Worm (Caenorhabditis elegans): ENCODE results near the gene romo-1.

romo-1 gene

ce11 chrII:13199674-13200215 lies 38.0 kb downstream of the romo-1 start, which contains the start of gene btf-1 (continued):
- no peak for TF ChIP-seq ets-4 (GFP tag; optimal IDR thresholded peaks at IDR 0.05)
- TF ChIP-seq ama-1 (optimal IDR thresholded peaks at IDR 0.05) = peak; percentile 58
- TF ChIP-seq ama-1 (GFP tag; optimal IDR thresholded peaks at IDR 0.05) = peak in 1 of 2 experiments; percentile 63
- no peak for TF ChIP-seq F37B4.10 (GFP tag; IDR thresholded peaks at IDR 0.05)
- TF ChIP-seq F22D6.2 (tag; optimal IDR thresholded peaks at IDR 0.05) = no peak
- TF ChIP-seq zfh-2 (GFP tag; conservative IDR thresholded peaks at IDR 0.05) = no peak
- TF ChIP-seq tlf-1 (GFP tag; optimal IDR thresholded peaks at IDR 0.05) = peak; percentile 50
- TF ChIP-seq B0261.1 (tag; optimal IDR thresholded peaks at IDR 0.05) = no peak
- peak; percentile 82 for TF ChIP-seq dox-1 (GFP tag; IDR thresholded peaks at IDR 0.05)
- 0 out of 2 replicates have a peak, but pooled peaks have one; percentile 36 for TF ChIP-seq rcor-1 (GFP tag; IDR thresholded peaks at IDR 0.05)
- TF ChIP-seq madf-6 (GFP tag; IDR thresholded peaks at IDR 0.05) = no peak; the same call in 1 of the 2 replicates
- no peak for TF ChIP-seq sptf-2 (GFP tag; optimal IDR thresholded peaks at IDR 0.05)
- no peak for TF ChIP-seq ztf-22 (GFP tag; optimal IDR thresholded peaks at IDR 0.05)
- no peak for TF ChIP-seq bed-1 (GFP tag; IDR thresholded peaks at IDR 0.05)
- no peak for TF ChIP-seq dpff-1 (tag; optimal IDR thresholded peaks at IDR 0.05)
- no peak for TF ChIP-seq cebp-1 (GFP tag; IDR thresholded peaks at IDR 0.05)
- TF ChIP-seq cebp-1 (tag; optimal IDR thresholded peaks at IDR 0.05) = peak; percentile 73
- TF ChIP-seq xnd-1 (tag; optimal IDR thresholded peaks at IDR 0.05) = no peak
- no peak for TF ChIP-seq B0019.2 (GFP tag; conservative IDR thresholded peaks at IDR 0.05)
- no peak for TF ChIP-seq sdz-38 (tag; optimal IDR thresholded peaks at IDR 0.05)
- 0 out of 2 replicates have a peak, but pooled peaks have one; percentile 19 for TF ChIP-seq Y95B8A.8 (GFP tag; IDR thresholded peaks at IDR 0.05)
- no peak for TF ChIP-seq chd-7 (tag; optimal IDR thresholded peaks at IDR 0.05)
- no peak for TF ChIP-seq F55B11.4 (tag; optimal IDR thresholded peaks at IDR 0.05; ENCODE audit: borderline replicate concordance, insufficient read depth)
- peak; percentile 43 for TF ChIP-seq B0035.1 (tag; optimal IDR thresholded peaks at IDR 0.05)
- TF ChIP-seq aptf-3 (GFP tag; IDR thresholded peaks at IDR 0.05) = no peak
- no peak for TF ChIP-seq athp-1 (tag; optimal IDR thresholded peaks at IDR 0.05)
- TF ChIP-seq Y56A3A.18 (GFP tag; IDR thresholded peaks at IDR 0.05) = no peak
- no peak for TF ChIP-seq lir-1 (GFP tag; conservative IDR thresholded peaks at IDR 0.05)
- TF ChIP-seq mcd-1 (GFP tag; IDR thresholded peaks at IDR 0.05) = peak; percentile 95
- no peak for TF ChIP-seq ceh-40 (GFP tag; IDR thresholded peaks at IDR 0.05)
- peak; percentile 58 for TF ChIP-seq attf-5 (GFP tag; optimal IDR thresholded peaks at IDR 0.05)
- TF ChIP-seq tbp1 (GFP tag; optimal IDR thresholded peaks at IDR 0.05) = peak; percentile 33
- 0 out of 2 replicates have a peak, but pooled peaks have one; percentile 45 for TF ChIP-seq ztf-28 (GFP tag; IDR thresholded peaks at IDR 0.05)
- peak in 1 of 3 experiments; percentile 86 for TF ChIP-seq lin-35 (GFP tag; optimal IDR thresholded peaks at IDR 0.05)
- no peak for TF ChIP-seq die-1 (tag; optimal IDR thresholded peaks at IDR 0.05)
- no peak for TF ChIP-seq ztf-6 (GFP tag; IDR thresholded peaks at IDR 0.05)
- no peak for TF ChIP-seq sea-2 (GFP tag; IDR thresholded peaks at IDR 0.05)
- TF ChIP-seq ztf-18 (tag; optimal IDR thresholded peaks at IDR 0.05) = peak; percentile 57
- no peak for TF ChIP-seq F23B12.7 (tag; optimal IDR thresholded peaks at IDR 0.05; ENCODE audit: insufficient read depth)
- TF ChIP-seq F33H1.4 (GFP tag; IDR thresholded peaks at IDR 0.05) = no peak; the same call in 1 of the 2 replicates
- TF ChIP-seq C06A6.2 (GFP tag; conservative IDR thresholded peaks at IDR 0.05) = peak; percentile 55; the same call in 1 of the 2 replicates
- no peak for TF ChIP-seq madf-3 (GFP tag; IDR thresholded peaks at IDR 0.05)
- TF ChIP-seq efl-1 (GFP tag; optimal IDR thresholded peaks at IDR 0.05) = peak; percentile 66
- no peak for TF ChIP-seq hmg-20 (GFP tag; IDR thresholded peaks at IDR 0.05)
- peak; percentile 61 for TF ChIP-seq dpl-1 (GFP tag; optimal IDR thresholded peaks at IDR 0.05)
- 0 out of 2 replicates have a peak, but pooled peaks have one; percentile 46 for TF ChIP-seq C17E4.6 (GFP tag; IDR thresholded peaks at IDR 0.05)
- TF ChIP-seq lsl-1 (GFP tag; optimal IDR thresholded peaks at IDR 0.05) = peak; percentile 27
- no peak for TF ChIP-seq T26A5.8 (tag; optimal IDR thresholded peaks at IDR 0.05)
- no peak; the same call in 1 of the 2 replicates for TF ChIP-seq hmg-1.2 (GFP tag; IDR thresholded peaks at IDR 0.05)

All from whole organism, young adult.